Worm (Caenorhabditis elegans) whole organism, young adult: ENCODE measurements around the gene C39E9.12.

Experiments used
- F39B2.1 ChIP-seq: fragments of 200-800 bp; sonication (Bioruptor generic); IDR thresholded peaks from 2 replicates; pipeline ENCODE4 v1.3.6; 2022; ENCODE audit warnings: missing genetic modification reagents, missing genetic modification characterization, missing compliant biosample characterization
- F49E8.2 ChIP-seq: sonication (generic microtip); optimal IDR thresholded peaks from 3 replicates; lab custom pipeline; 2017; ENCODE audit warnings: missing genetic modification characterization, mild to moderate bottlenecking, missing compliant biosample characterization, antibody characterized with exemption, moderate library complexity; ENCODE audit not compliant: insufficient read depth
- Y95B8A.8 ChIP-seq: fragments of 200-800 bp; sonication (Bioruptor generic); IDR thresholded peaks from 2 replicates; pipeline ENCODE4 v1.3.6; 2022; ENCODE audit warnings: missing genetic modification reagents, missing genetic modification characterization, missing compliant biosample characterization
- efl-1 ChIP-seq: fragments of 150-350 bp; optimal IDR thresholded peaks from 2 replicates; lab custom pipeline; 2014; ENCODE audit warnings: missing biosample characterization, missing genetic modification reagents, missing genetic modification characterization
- egrh-3 ChIP-seq: fragments of 200-800 bp; sonication (Bioruptor generic); IDR thresholded peaks from 2 replicates; pipeline ENCODE4 v1.3.6; 2022; ENCODE audit warnings: missing genetic modification reagents, missing genetic modification characterization, missing compliant biosample characterization
- hrde-1 ChIP-seq: sonication (generic microtip); optimal IDR thresholded peaks from 2 replicates; lab custom pipeline; 2016; ENCODE audit warnings: missing genetic modification characterization, mild to moderate bottlenecking, missing compliant biosample characterization, moderate library complexity, missing genotype, missing genetic modification reagents, borderline replicate concordance
- lin-40 ChIP-seq: sonication (generic microtip); optimal IDR thresholded peaks from 2 replicates; lab custom pipeline; 2016; ENCODE audit warnings: missing genetic modification characterization, mild to moderate bottlenecking, missing compliant biosample characterization, missing genotype, missing genetic modification reagents
- nfya-1 ChIP-seq: sonication (generic microtip); optimal IDR thresholded peaks from 2 replicates; lab custom pipeline; 2017; ENCODE audit warnings: antibody characterized with exemption, missing compliant biosample characterization, missing genetic modification characterization, borderline replicate concordance; ENCODE audit not compliant: insufficient read depth
- nhr-27 ChIP-seq: fragments of 200-800 bp; sonication (Bioruptor generic); optimal IDR thresholded peaks from 2 replicates; lab custom pipeline; 2018; ENCODE audit warnings: mild to moderate bottlenecking, missing genetic modification characterization, moderate library complexity, missing compliant biosample characterization
- unc-130 ChIP-seq: sonication (generic microtip); optimal IDR thresholded peaks from 2 replicates; lab custom pipeline; 2016; ENCODE audit warnings: missing genetic modification reagents, missing genetic modification characterization, missing compliant biosample characterization

DNA sequence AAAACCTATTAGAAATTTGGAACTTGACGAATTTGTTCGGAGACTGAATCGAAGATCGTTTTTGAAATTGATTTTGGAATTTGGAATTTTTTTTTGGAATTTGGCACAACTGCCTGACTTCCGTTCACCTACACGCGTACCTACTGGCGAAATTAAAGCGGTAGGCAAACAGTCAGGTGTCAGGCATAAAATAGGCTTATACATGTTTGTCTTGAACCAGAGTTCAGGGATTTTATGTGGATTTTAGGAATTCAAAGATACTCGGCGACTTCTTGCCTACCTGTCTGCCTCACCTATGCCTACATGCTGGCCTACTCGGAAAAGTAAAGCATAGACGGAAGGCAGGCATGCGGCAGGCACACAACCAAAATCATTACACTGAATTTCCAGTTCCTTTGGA, 15.5 kb upstream of the C39E9.12 start:
- no peak for TF ChIP-seq egrh-3
- no peak for TF ChIP-seq F49E8.2 (tag; lab: Kevin White, UChicago)
- no peak for TF ChIP-seq Y95B8A.8 (GFP tag; lab: Robert Waterston, UW)
- TF ChIP-seq unc-130 (GFP tag; lab: Kevin White, UChicago), result no peak
- no peak for TF ChIP-seq nfya-1 (tag; lab: Kevin White, UChicago)
- TF ChIP-seq efl-1 (GFP tag; lab: Kevin White, UChicago), result no peak
- no peak for TF ChIP-seq lin-40 (tag; lab: Kevin White, UChicago)
- no peak for TF ChIP-seq nhr-27 (tag; lab: Kevin White, UChicago)
- no peak for TF ChIP-seq hrde-1 (tag; lab: Kevin White, UChicago)
- no peak for TF ChIP-seq F39B2.1 (GFP tag; lab: Robert Waterston, UW)
